Worm (Caenorhabditis elegans) whole organism, mixed stage, embryonic: Measurements from ENCODE around the gene srh-104.

Source experiments
- bed-3 ChIP-seq: fragments of 200-800 bp; sonication (Bioruptor generic); optimal IDR thresholded peaks from 3 replicates; lab custom pipeline; 2018; ENCODE audit warnings: mild to moderate bottlenecking, missing genetic modification characterization, moderate library complexity, missing compliant biosample characterization
- ham-2 ChIP-seq: fragments of 200-800 bp; sonication (Bioruptor generic); optimal IDR thresholded peaks from 2 replicates; lab custom pipeline; 2018; ENCODE audit warnings: mild to moderate bottlenecking, missing genetic modification characterization, missing compliant biosample characterization
- lin-13 ChIP-seq: fragments of 150-350 bp; optimal IDR thresholded peaks from 2 replicates; lab custom pipeline; 2014; ENCODE audit warnings: missing biosample characterization, missing genetic modification characterization
- pha-4 ChIP-seq: fragments of 150-350 bp; optimal IDR thresholded peaks from 2 replicates; lab custom pipeline; 2018; ENCODE audit warnings: missing biosample characterization, missing genetic modification reagents, missing genetic modification characterization
- snpc-4 ChIP-seq: fragments of 150-350 bp; optimal IDR thresholded peaks from 2 replicates; lab custom pipeline; 2014; ENCODE audit warnings: missing biosample characterization, missing genetic modification characterization
- unc-62 ChIP-seq: fragments of 150-350 bp; optimal IDR thresholded peaks from 2 replicates; lab custom pipeline; 2014; ENCODE audit warnings: missing biosample characterization, missing genetic modification reagents, missing genetic modification characterization

- no peak for TF ChIP-seq snpc-4 (tag; lab: Kevin White, UChicago)
- no peak for TF ChIP-seq unc-62 (GFP tag; lab: Kevin White, UChicago)
- no peak for TF ChIP-seq bed-3
- no peak for TF ChIP-seq ham-2 (GFP tag; lab: Kevin White, UChicago)
- no peak for TF ChIP-seq lin-13
- no peak for TF ChIP-seq pha-4
Observed at ce11 chrV:16195379-16195778, 48.6 kb downstream of the srh-104 start, which contains the start of gene rabr-3.
